Fruit fly (Drosophila melanogaster): Measurements from ENCODE around the gene SPE.
A peak's percentile ranks its signal among the peaks of the same experiment; 100 is the strongest.

The SPE gene

DNA sequence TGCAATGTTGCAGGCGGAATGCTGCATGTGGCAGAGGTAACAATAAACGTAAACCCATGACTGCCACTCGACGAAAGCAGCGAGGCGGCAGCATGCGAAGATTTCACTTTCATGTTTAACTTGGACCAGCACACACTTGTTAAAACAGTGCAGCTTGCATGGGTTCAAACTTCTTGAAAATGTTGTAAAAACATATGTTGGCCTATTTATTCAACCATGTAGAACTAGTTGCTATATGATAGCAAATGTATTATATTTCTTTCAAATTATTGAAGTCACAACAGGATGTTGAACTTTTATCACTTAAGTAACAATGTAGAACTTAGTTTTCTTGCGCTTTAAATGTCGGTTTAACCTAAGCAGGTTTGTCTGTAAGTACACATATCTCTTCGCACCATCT lies 43.2 kb upstream of the SPE start:
- no peak for TF ChIP-seq Jra (GFP tag; optimal IDR thresholded peaks at IDR 0.05)
- TF ChIP-seq woc (GFP tag; optimal IDR thresholded peaks at IDR 0.05), result no peak
- TF ChIP-seq h (GFP tag; optimal IDR thresholded peaks at IDR 0.05), result no peak
- TF ChIP-seq Rel (GFP tag; optimal IDR thresholded peaks at IDR 0.05), result no peak
- TF ChIP-seq Rel (tag; optimal IDR thresholded peaks at IDR 0.05), result no peak
- TF ChIP-seq Hr78 (GFP tag; optimal IDR thresholded peaks at IDR 0.05), result no peak

DNA sequence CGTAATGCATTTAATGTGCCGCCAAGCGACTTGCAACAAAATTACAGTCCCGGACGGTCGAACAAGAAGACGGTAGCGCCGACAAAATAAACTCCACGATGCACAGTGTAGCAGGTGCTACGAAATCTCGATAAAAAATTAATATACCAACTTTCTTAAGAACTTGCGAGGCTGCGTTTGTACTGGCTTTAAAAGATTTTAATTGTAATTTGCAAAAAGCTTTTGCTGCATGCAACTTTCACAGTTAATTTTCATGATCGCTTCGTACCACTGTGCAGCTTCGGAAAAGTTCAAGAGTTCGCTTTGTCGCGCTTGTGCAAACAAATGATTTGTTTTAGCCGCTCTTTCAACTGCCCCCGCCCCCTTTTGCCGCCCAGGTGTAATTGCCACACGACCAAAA lies 39.9 kb upstream of the SPE start:
- TF ChIP-seq Hr83 (GFP tag; optimal IDR thresholded peaks at IDR 0.05; ENCODE audit: poor library complexity, severe bottlenecking), result no peak
- TF ChIP-seq fru (GFP tag; optimal IDR thresholded peaks at IDR 0.05), result peak; percentile 41
- TF ChIP-seq lola (GFP tag; optimal IDR thresholded peaks at IDR 0.05), result no peak
- TF ChIP-seq OdsH (GFP tag; optimal IDR thresholded peaks at IDR 0.05), result peak; percentile 44
- peak in 1 of 2 experiments; percentile 59 for TF ChIP-seq foxo (GFP tag; optimal IDR thresholded peaks at IDR 0.05)
- TF ChIP-seq dmrt93B (GFP tag; optimal IDR thresholded peaks at IDR 0.05), result peak; percentile 21
- TF ChIP-seq h (GFP tag; optimal IDR thresholded peaks at IDR 0.05), result peak; percentile 71
- peak; percentile 65 for TF ChIP-seq rgr (GFP tag; optimal IDR thresholded peaks at IDR 0.05)
- TF ChIP-seq ey (GFP tag; optimal IDR thresholded peaks at IDR 0.05), result peak; percentile 54
- peak; percentile 41 for TF ChIP-seq br (GFP tag; optimal IDR thresholded peaks at IDR 0.05)
- no peak for TF ChIP-seq N (GFP tag; optimal IDR thresholded peaks at IDR 0.05)
- TF ChIP-seq Hnf4 (GFP tag; optimal IDR thresholded peaks at IDR 0.05), result peak; percentile 15
- TF ChIP-seq HLH106 (tag; optimal IDR thresholded peaks at IDR 0.05), result peak; percentile 28
- peak; percentile 66 for TF ChIP-seq sv (GFP tag; optimal IDR thresholded peaks at IDR 0.05)

DNA sequence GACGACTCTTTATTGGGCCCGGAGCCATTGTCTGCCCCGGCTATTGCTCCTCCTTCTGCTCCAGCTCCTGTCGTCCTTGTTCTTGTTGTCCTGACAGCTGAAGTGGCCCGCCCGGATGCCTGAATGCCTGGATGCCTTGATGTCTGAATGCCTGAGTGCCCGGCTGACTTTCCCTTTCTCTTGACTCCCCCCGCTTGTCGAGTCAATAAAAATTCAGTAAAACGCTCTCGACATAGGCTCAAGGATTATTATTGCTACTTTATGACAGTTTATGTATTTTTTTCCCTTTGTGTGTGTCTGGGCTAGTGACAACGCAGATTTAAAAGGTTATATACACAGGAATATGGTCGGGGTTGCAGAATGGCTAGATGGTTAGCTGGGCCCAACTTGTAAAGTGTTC lies 36.2 kb upstream of the SPE start:
- no peak for TF ChIP-seq dl (GFP tag; optimal IDR thresholded peaks at IDR 0.05; ENCODE audit: insufficient read depth in 1 of 2, partially characterized antibody in 2 of 2)
- no peak for TF ChIP-seq fru (GFP tag; optimal IDR thresholded peaks at IDR 0.05)
- TF ChIP-seq Dif (GFP tag; optimal IDR thresholded peaks at IDR 0.05; ENCODE audit: partially characterized antibody), result no peak
- TF ChIP-seq dsf (GFP tag; optimal IDR thresholded peaks at IDR 0.05; ENCODE audit: borderline replicate concordance), result no peak
- no peak for TF ChIP-seq CG9705 (GFP tag; optimal IDR thresholded peaks at IDR 0.05)
- TF ChIP-seq CrebA (GFP tag; optimal IDR thresholded peaks at IDR 0.05; ENCODE audit: borderline replicate concordance), result no peak
- no peak for TF ChIP-seq lola (GFP tag; optimal IDR thresholded peaks at IDR 0.05)
- no peak for TF ChIP-seq dmrt93B (GFP tag; optimal IDR thresholded peaks at IDR 0.05)
- no peak for TF ChIP-seq jim (GFP tag; optimal IDR thresholded peaks at IDR 0.05)
- TF ChIP-seq h (GFP tag; optimal IDR thresholded peaks at IDR 0.05), result no peak
- TF ChIP-seq OdsH (GFP tag; optimal IDR thresholded peaks at IDR 0.05), result no peak
- TF ChIP-seq woc (GFP tag; optimal IDR thresholded peaks at IDR 0.05), result no peak
- TF ChIP-seq sage (GFP tag; optimal IDR thresholded peaks at IDR 0.05), result no peak
- TF ChIP-seq ey (GFP tag; optimal IDR thresholded peaks at IDR 0.05), result no peak
- no peak for TF ChIP-seq br (GFP tag; optimal IDR thresholded peaks at IDR 0.05)
- TF ChIP-seq Myc (optimal IDR thresholded peaks at IDR 0.05), result no peak

DNA sequence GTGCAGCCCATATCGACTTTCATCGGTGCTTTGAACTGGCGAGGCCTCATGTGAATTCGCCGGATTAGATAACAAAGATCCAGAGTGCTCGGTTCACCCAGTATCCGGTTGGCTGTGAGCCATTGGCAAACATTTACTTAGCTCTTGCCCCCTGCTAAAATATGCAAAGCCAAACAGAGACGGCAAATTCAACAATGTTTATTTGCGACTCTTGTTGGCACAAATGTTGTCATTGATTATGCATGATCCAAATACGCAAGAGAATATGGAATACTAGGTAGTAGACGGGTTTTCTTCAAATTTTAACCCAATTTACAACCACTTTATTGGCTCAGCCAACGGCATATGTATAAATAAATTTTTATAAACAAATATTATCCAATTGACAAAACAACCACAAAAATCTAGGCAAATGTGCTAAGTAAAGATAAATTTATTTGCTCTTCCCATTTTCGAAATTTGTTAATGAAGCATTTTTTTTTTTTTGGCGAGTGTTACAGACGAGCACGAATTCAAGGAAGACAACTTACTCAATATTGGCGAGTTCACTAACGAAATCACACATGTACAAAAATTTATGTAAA lies 33.4 kb upstream of the SPE start:
- TF ChIP-seq Dfd (GFP tag; optimal IDR thresholded peaks at IDR 0.05), result no peak
- TF ChIP-seq Vsx2 (GFP tag; optimal IDR thresholded peaks at IDR 0.05; ENCODE audit: partially characterized antibody), result no peak
- TF ChIP-seq rgr (GFP tag; optimal IDR thresholded peaks at IDR 0.05), result peak; percentile 90
- TF ChIP-seq CG9705 (GFP tag; optimal IDR thresholded peaks at IDR 0.05), result peak; percentile 53
- TF ChIP-seq N (GFP tag; optimal IDR thresholded peaks at IDR 0.05), result no peak
- peak; percentile 23 for TF ChIP-seq sage (GFP tag; optimal IDR thresholded peaks at IDR 0.05)
- no peak for TF ChIP-seq Rel (GFP tag; optimal IDR thresholded peaks at IDR 0.05)
- TF ChIP-seq Rel (tag; optimal IDR thresholded peaks at IDR 0.05), result no peak
- TF ChIP-seq Hr83 (GFP tag; optimal IDR thresholded peaks at IDR 0.05; ENCODE audit: poor library complexity, severe bottlenecking), result peak; percentile 90
- TF ChIP-seq Jra (GFP tag; optimal IDR thresholded peaks at IDR 0.05), result no peak
- TF ChIP-seq sv (GFP tag; optimal IDR thresholded peaks at IDR 0.05), result peak; percentile 45
- no peak for TF ChIP-seq jim (GFP tag; optimal IDR thresholded peaks at IDR 0.05)
- peak; percentile 65 for TF ChIP-seq GATAd (GFP tag; optimal IDR thresholded peaks at IDR 0.05)
- TF ChIP-seq Myc (optimal IDR thresholded peaks at IDR 0.05), result no peak
- no peak for TF ChIP-seq lola (GFP tag; optimal IDR thresholded peaks at IDR 0.05)
- peak; percentile 56 for TF ChIP-seq ey (GFP tag; optimal IDR thresholded peaks at IDR 0.05)
- no peak for TF ChIP-seq dl (GFP tag; optimal IDR thresholded peaks at IDR 0.05; ENCODE audit: insufficient read depth in 1 of 2, partially characterized antibody in 2 of 2)
- TF ChIP-seq Hr78 (GFP tag; optimal IDR thresholded peaks at IDR 0.05), result no peak
- peak; percentile 82 for TF ChIP-seq Hnf4 (GFP tag; optimal IDR thresholded peaks at IDR 0.05)
- peak; percentile 74 for TF ChIP-seq fru (GFP tag; optimal IDR thresholded peaks at IDR 0.05)
- TF ChIP-seq OdsH (GFP tag; optimal IDR thresholded peaks at IDR 0.05), result peak; percentile 87
- peak; percentile 60 for TF ChIP-seq psq (GFP tag; optimal IDR thresholded peaks at IDR 0.05)
- TF ChIP-seq Sp1 (GFP tag; optimal IDR thresholded peaks at IDR 0.05), result peak; percentile 60
- peak; percentile 84 for TF ChIP-seq h (GFP tag; optimal IDR thresholded peaks at IDR 0.05)
- no peak for TF ChIP-seq usp (GFP tag; optimal IDR thresholded peaks at IDR 0.05)
- TF ChIP-seq brk (GFP tag; optimal IDR thresholded peaks at IDR 0.05), result peak; percentile 56
- peak; percentile 68 for TF ChIP-seq dsf (GFP tag; optimal IDR thresholded peaks at IDR 0.05; ENCODE audit: borderline replicate concordance)
- TF ChIP-seq foxo (GFP tag; optimal IDR thresholded peaks at IDR 0.05), result peak in 1 of 2 experiments; percentile 80
- peak; percentile 72 for TF ChIP-seq dmrt93B (GFP tag; optimal IDR thresholded peaks at IDR 0.05)
- peak; percentile 81 for TF ChIP-seq br (GFP tag; optimal IDR thresholded peaks at IDR 0.05)
- peak; percentile 41 for TF ChIP-seq tai (GFP tag; optimal IDR thresholded peaks at IDR 0.05)
- TF ChIP-seq CrebA (GFP tag; optimal IDR thresholded peaks at IDR 0.05; ENCODE audit: borderline replicate concordance), result no peak
- peak; percentile 53 for TF ChIP-seq HLH106 (tag; optimal IDR thresholded peaks at IDR 0.05)
- TF ChIP-seq CG32264 (GFP tag; optimal IDR thresholded peaks at IDR 0.05), result peak; percentile 35
- TF ChIP-seq Dif (GFP tag; optimal IDR thresholded peaks at IDR 0.05; ENCODE audit: partially characterized antibody), result no peak
- TF ChIP-seq Abd-B (GFP tag; optimal IDR thresholded peaks at IDR 0.05), result no peak
- no peak for TF ChIP-seq Mio (GFP tag; optimal IDR thresholded peaks at IDR 0.05)
- no peak for TF ChIP-seq woc (GFP tag; optimal IDR thresholded peaks at IDR 0.05)

Measured in whole organism, wandering third instar larva.